Fruit fly (Drosophila melanogaster): Measurements from ENCODE around the gene CG4461.

CG4461 gene

dm6 chr3L:9353733-9354132 lies 21.5 kb upstream of the CG4461 start, which contains the start of gene CG32040:
TSS of gene CG32040 (plus strand) at chr3L:9354033.
- no peak for TF ChIP-seq CG9139 (GFP tag; optimal IDR thresholded peaks at IDR 0.05)
- no peak for TF ChIP-seq CG8119 (GFP tag; IDR thresholded peaks at IDR 0.05)
- TF ChIP-seq net (GFP tag; optimal IDR thresholded peaks at IDR 0.05) = no peak

- TF ChIP-seq CG8319 (GFP tag; optimal IDR thresholded peaks at IDR 0.05) = no peak
- TF ChIP-seq CG9139 (GFP tag; optimal IDR thresholded peaks at IDR 0.05) = no peak
- peak; percentile 39 for TF ChIP-seq vri (GFP tag; optimal IDR thresholded peaks at IDR 0.05)
- no peak for TF ChIP-seq CG3919 (GFP tag; optimal IDR thresholded peaks at IDR 0.05)
- no peak for TF ChIP-seq dac (GFP tag; optimal IDR thresholded peaks at IDR 0.05)
- no peak for TF ChIP-seq Smox (GFP tag; optimal IDR thresholded peaks at IDR 0.05)
Observed at dm6 chr3L:9355555-9355954, 19.7 kb upstream of the CG4461 start.

- TF ChIP-seq CG32006 (GFP tag; optimal IDR thresholded peaks at IDR 0.05) (no peak), Eip78C (GFP tag) (peak; percentile 28), svp (GFP tag) (peak; percentile 98), fkh (GFP tag; optimal IDR thresholded peaks at IDR 0.05) (peak; percentile 26)
Observed at dm6 chr3L:9356138-9356753, 19.0 kb upstream of the CG4461 start.

dm6 chr3L:9357830-9358712 lies 17.2 kb upstream of the CG4461 start:
- TF ChIP-seq Lpt (GFP tag; optimal IDR thresholded peaks at IDR 0.05) (no peak), fd85E (GFP tag; optimal IDR thresholded peaks at IDR 0.05) (no peak), Eip75B (GFP tag; optimal IDR thresholded peaks at IDR 0.05) (peak; percentile 21), CG9139 (GFP tag; optimal IDR thresholded peaks at IDR 0.05) (peak; percentile 36), CG15336 (GFP tag; IDR thresholded peaks at IDR 0.05) (0 out of 2 replicates have a peak, but pooled peaks have one; percentile 20), Hr39 (GFP tag; optimal IDR thresholded peaks at IDR 0.05) (no peak), svp (GFP tag) (peak; percentile 86), CG11294 (GFP tag; IDR thresholded peaks at IDR 0.05) (no peak), Sox15 (GFP tag; optimal IDR thresholded peaks at IDR 0.05) (no peak), Eip78C (GFP tag) (peak; percentile 74), CG10669 (GFP tag; optimal IDR thresholded peaks at IDR 0.05) (peak; percentile 10), CG34406 (GFP tag; optimal IDR thresholded peaks at IDR 0.05) (no peak), CG6276 (GFP tag; optimal IDR thresholded peaks at IDR 0.05) (peak; percentile 30), dsx (GFP tag; optimal IDR thresholded peaks at IDR 0.05; ENCODE audit: poor library complexity, severe bottlenecking) (peak; percentile 52), lz (GFP tag; optimal IDR thresholded peaks at IDR 0.05) (no peak), vri (GFP tag; optimal IDR thresholded peaks at IDR 0.05) (peak; percentile 9), esn (GFP tag; optimal IDR thresholded peaks at IDR 0.05) (no peak), CG8319 (GFP tag; optimal IDR thresholded peaks at IDR 0.05) (no peak), eg (GFP tag; IDR thresholded peaks at IDR 0.05) (no peak), pdm3 (GFP tag; optimal IDR thresholded peaks at IDR 0.05) (no peak), CG31627 (GFP tag; optimal IDR thresholded peaks at IDR 0.05) (no peak), OdsH (GFP tag; optimal IDR thresholded peaks at IDR 0.05) (no peak), net (GFP tag; optimal IDR thresholded peaks at IDR 0.05) (peak; percentile 34), CG8632 (GFP tag; optimal IDR thresholded peaks at IDR 0.05) (no peak), CG16779 (tag; optimal IDR thresholded peaks at IDR 0.05) (peak; percentile 83), Blimp-1 (GFP tag; optimal IDR thresholded peaks at IDR 0.05) (no peak), acj6 (GFP tag; optimal IDR thresholded peaks at IDR 0.05) (no peak), CG10631 (GFP tag; optimal IDR thresholded peaks at IDR 0.05) (peak; percentile 20), CG6163 (GFP tag; IDR thresholded peaks at IDR 0.05) (peak; percentile 74; the same call in 2 of the 3 replicates), CG7368 (GFP tag; optimal IDR thresholded peaks at IDR 0.05) (no peak), Ets96B (tag; optimal IDR thresholded peaks at IDR 0.05) (peak; percentile 51), spab (GFP tag; optimal IDR thresholded peaks at IDR 0.05) (peak; percentile 45), achi (GFP tag; optimal IDR thresholded peaks at IDR 0.05) (no peak), fd59A (GFP tag; optimal IDR thresholded peaks at IDR 0.05) (no peak), CG6808 (GFP tag; optimal IDR thresholded peaks at IDR 0.05) (peak; percentile 62), Met (GFP tag; optimal IDR thresholded peaks at IDR 0.05) (no peak), Eip93F (GFP tag; optimal IDR thresholded peaks at IDR 0.05) (peak; percentile 62)
